Fruit fly (Drosophila melanogaster) whole organism, adult: Measurements from ENCODE around the gene Ser7.

Experiments used
- Clk ChIP-seq: fragments of 200-800 bp; sonication (Bioruptor generic); optimal IDR thresholded peaks from 2 replicates; lab custom pipeline; 2017; ENCODE audit warnings: missing biosample characterization, missing genetic modification characterization
- Hr96 ChIP-seq: fragments of 200-800 bp; sonication (Bioruptor generic); optimal IDR thresholded peaks from 2 replicates; lab custom pipeline; 2016; ENCODE audit warnings: missing biosample characterization, missing genetic modification characterization
- bab1 ChIP-seq: fragments of 200-800 bp; sonication (Bioruptor generic); optimal IDR thresholded peaks from 3 replicates; lab custom pipeline; 2019; ENCODE audit warnings: missing biosample characterization, mild to moderate bottlenecking, missing genetic modification characterization, moderate library complexity
- cic ChIP-seq: fragments of 200-800 bp; sonication (Bioruptor generic); optimal IDR thresholded peaks from 2 replicates; lab custom pipeline; 2017; ENCODE audit warnings: missing biosample characterization, mild to moderate bottlenecking, missing genetic modification characterization, moderate library complexity
- ovo ChIP-seq: fragments of 200-800 bp; sonication (Bioruptor generic); optimal IDR thresholded peaks from 2 replicates; lab custom pipeline; 2016; ENCODE audit warnings: missing biosample characterization, missing genetic modification characterization
- tj ChIP-seq: fragments of 200-800 bp; sonication (Bioruptor generic); optimal IDR thresholded peaks from 3 replicates; lab custom pipeline; 2017; ENCODE audit warnings: missing biosample characterization, mild to moderate bottlenecking, missing genetic modification characterization, moderate library complexity
- toe ChIP-seq: fragments of 200-800 bp; sonication (Bioruptor generic); optimal IDR thresholded peaks from 2 replicates; lab custom pipeline; 2016; ENCODE audit warnings: missing biosample characterization, missing genetic modification characterization

- TF ChIP-seq ovo, result no peak
- TF ChIP-seq Hr96, result no peak
- no peak for TF ChIP-seq bab1 (GFP tag; lab: Kevin White, UChicago)
- no peak for TF ChIP-seq Clk
- no peak for TF ChIP-seq tj
- no peak for TF ChIP-seq cic (GFP tag; lab: Kevin White, UChicago)
- no peak for TF ChIP-seq toe (GFP tag; lab: Kevin White, UChicago)
Observed at dm6 chrX:9884221-9884620, 19.2 kb downstream of the Ser7 start, which contains the start of gene CG9691.
